Fruit fly (Drosophila melanogaster) whole organism, embryonic: Measurements from ENCODE around the gene CG42535.

Source experiments
- Awh ChIP-seq: fragments of 200-800 bp; sonication (Bioruptor generic); IDR thresholded peaks from 2 replicates; pipeline ENCODE4, ENCODE4 v1.3.6; 2022; ENCODE audit warnings: missing biosample characterization, missing genetic modification characterization
- CG11247 ChIP-seq: fragments of 200-800 bp; sonication (Bioruptor generic); IDR thresholded peaks from 2 replicates; pipeline ENCODE4 v1.3.6; 2022; ENCODE audit warnings: missing biosample characterization, missing genetic modification characterization
- CG11398 ChIP-seq: fragments of 200-800 bp; sonication (Bioruptor generic); optimal IDR thresholded peaks from 2 replicates; lab custom pipeline; 2016; ENCODE audit warnings: missing biosample characterization, missing genetic modification characterization
- CG12769 ChIP-seq: fragments of 200-800 bp; sonication (Bioruptor generic); optimal IDR thresholded peaks from 2 replicates; lab custom pipeline; 2019; ENCODE audit warnings: missing biosample characterization, mild to moderate bottlenecking, missing genetic modification characterization, moderate library complexity
- CG14014 ChIP-seq: fragments of 200-800 bp; sonication (Bioruptor generic); IDR thresholded peaks from 2 replicates; pipeline ENCODE4 v1.3.6; 2022; ENCODE audit warnings: missing biosample characterization, missing genetic modification characterization
- CG14441 ChIP-seq: fragments of 200-800 bp; sonication (Bioruptor generic); IDR thresholded peaks from 2 replicates; pipeline ENCODE4 v1.3.6; 2022; ENCODE audit warnings: missing biosample characterization, missing genetic modification characterization
- CG16779 ChIP-seq: fragments of 200-800 bp; sonication (Bioruptor generic); IDR thresholded peaks from 2 replicates; pipeline ENCODE4 v1.3.6; 2022; ENCODE audit warnings: missing biosample characterization, missing genetic modification characterization
- CG17912 ChIP-seq: fragments of 200-800 bp; sonication (Bioruptor generic); optimal IDR thresholded peaks from 2 replicates; lab custom pipeline; 2018; ENCODE audit warnings: missing biosample characterization, mild to moderate bottlenecking, missing genetic modification characterization
- CG2889 ChIP-seq: fragments of 200-800 bp; sonication (Bioruptor generic); IDR thresholded peaks from 3 replicates; pipeline ENCODE4 v1.3.6; 2022; ENCODE audit warnings: missing biosample characterization, missing genetic modification characterization
- CG32532 ChIP-seq: fragments of 200-800 bp; sonication (Bioruptor generic); IDR thresholded peaks from 2 replicates; pipeline ENCODE4 v1.3.6; 2022; ENCODE audit warnings: missing biosample characterization, missing genetic modification characterization
- CG4360 ChIP-seq: fragments of 200-800 bp; sonication (Bioruptor generic); IDR thresholded peaks from 2 replicates; pipeline ENCODE4 v1.3.6; 2022; ENCODE audit warnings: missing biosample characterization, missing genetic modification characterization
- CG43689 ChIP-seq: fragments of 200-800 bp; sonication (Bioruptor generic); IDR thresholded peaks from 2 replicates; pipeline ENCODE4 v1.3.6; 2022; ENCODE audit warnings: missing biosample characterization, missing genetic modification characterization
- CG5245 ChIP-seq: fragments of 200-800 bp; sonication (Bioruptor generic); optimal IDR thresholded peaks from 3 replicates; lab custom pipeline; 2016; ENCODE audit warnings: missing biosample characterization, missing genetic modification characterization
- CG5953 ChIP-seq: fragments of 200-800 bp; sonication (Bioruptor generic); IDR thresholded peaks from 2 replicates; pipeline ENCODE4 v1.3.6; 2022; ENCODE audit warnings: missing biosample characterization, missing genetic modification characterization
- CG6654 ChIP-seq: fragments of 200-800 bp; sonication (Bioruptor generic); optimal IDR thresholded peaks from 2 replicates; lab custom pipeline; 2017; ENCODE audit warnings: missing biosample characterization, mild to moderate bottlenecking, missing genetic modification characterization
- CG8089 ChIP-seq: fragments of 200-800 bp; sonication (Bioruptor generic); optimal IDR thresholded peaks from 3 replicates; lab custom pipeline; 2016; ENCODE audit warnings: missing biosample characterization, missing genetic modification characterization
- CG8281 ChIP-seq: fragments of 200-800 bp; sonication (Bioruptor generic); optimal IDR thresholded peaks from 2 replicates; lab custom pipeline; 2018; ENCODE audit warnings: missing biosample characterization, mild to moderate bottlenecking, missing genetic modification characterization, moderate library complexity
- CG9215 ChIP-seq: fragments of 200-800 bp; sonication (Bioruptor generic); IDR thresholded peaks from 2 replicates; pipeline ENCODE4 v1.3.6; 2022; ENCODE audit warnings: missing biosample characterization, missing genetic modification characterization
- Camta ChIP-seq: fragments of 200-800 bp; sonication (Bioruptor generic); optimal IDR thresholded peaks from 2 replicates; lab custom pipeline; 2016; ENCODE audit warnings: missing biosample characterization, missing genetic modification characterization
- Med ChIP-seq: fragments of 200-800 bp; sonication (Bioruptor generic); peaks from one replicate; lab custom pipeline; 2016; ENCODE audit warnings: missing biosample characterization, missing genetic modification characterization, mild to moderate bottlenecking, inconsistent platforms, moderate library complexity
- NC2α ChIP-seq: fragments of 200-800 bp; sonication (Bioruptor generic); optimal IDR thresholded peaks from 2 replicates; lab custom pipeline; 2016; ENCODE audit warnings: missing biosample characterization, missing genetic modification characterization
- Nf-YC ChIP-seq: fragments of 200-800 bp; optimal IDR thresholded peaks from 3 replicates; lab custom pipeline; 2019; ENCODE audit warnings: missing biosample characterization, mild to moderate bottlenecking, missing genetic modification characterization, moderate library complexity
- Oaz ChIP-seq: fragments of 200-800 bp; sonication (Bioruptor generic); IDR thresholded peaks from 2 replicates; pipeline ENCODE4 v1.3.6; 2022; ENCODE audit warnings: missing biosample characterization, missing genetic modification characterization
- Six4 ChIP-seq: fragments of 200-800 bp; sonication (Bioruptor generic); optimal IDR thresholded peaks from 2 replicates; lab custom pipeline; 2016; ENCODE audit warnings: missing biosample characterization, missing genetic modification characterization
- ap ChIP-seq: fragments of 200-800 bp; sonication (Bioruptor generic); IDR thresholded peaks from 2 replicates; pipeline ENCODE4 v1.3.6; 2022; ENCODE audit warnings: missing biosample characterization, missing genetic modification characterization
- az2 ChIP-seq: fragments of 200-800 bp; sonication (Bioruptor generic); optimal IDR thresholded peaks from 3 replicates; lab custom pipeline; 2016; ENCODE audit warnings: missing biosample characterization, missing genetic modification characterization
- caup ChIP-seq: fragments of 200-800 bp; sonication (Bioruptor generic); optimal IDR thresholded peaks from 3 replicates; lab custom pipeline; 2017; ENCODE audit warnings: missing biosample characterization, mild to moderate bottlenecking, missing genetic modification characterization, moderate library complexity; ENCODE audit not compliant: severe bottlenecking
- cg ChIP-seq: fragments of 200-800 bp; sonication (Bioruptor generic); optimal IDR thresholded peaks from 3 replicates; lab custom pipeline; 2019; ENCODE audit warnings: missing biosample characterization, mild to moderate bottlenecking, missing genetic modification characterization, moderate library complexity
- chinmo ChIP-seq: fragments of 200-800 bp; sonication (Bioruptor generic); IDR thresholded peaks from 4 replicates; pipeline ENCODE4 v1.3.6; 2022; ENCODE audit warnings: missing biosample characterization, missing genetic modification characterization; ENCODE audit not compliant: partially characterized antibody
- ci ChIP-seq: fragments of 200-800 bp; sonication (Bioruptor generic); IDR thresholded peaks from 3 replicates; pipeline ENCODE4 v1.3.6; 2022; ENCODE audit warnings: missing biosample characterization, missing genetic modification characterization
- grau ChIP-seq: fragments of 200-800 bp; optimal IDR thresholded peaks from 3 replicates; lab custom pipeline; 2019; ENCODE audit warnings: missing biosample characterization, mild to moderate bottlenecking, missing genetic modification characterization, moderate library complexity
- h ChIP-seq: fragments of >200 bp; optimal IDR thresholded peaks from 2 replicates; lab custom pipeline; 2017
- hth ChIP-seq: fragments of >200 bp; optimal IDR thresholded peaks from 2 replicates; lab custom pipeline; 2017; ENCODE audit warnings: inconsistent platforms
- row ChIP-seq: fragments of 200-800 bp; sonication (Bioruptor generic); IDR thresholded peaks from 3 replicates; pipeline ENCODE4 v1.3.6; 2022; ENCODE audit warnings: missing biosample characterization, missing genetic modification characterization
- sens ChIP-seq: fragments of 200-800 bp; sonication (Bioruptor generic); peaks from one replicate; lab custom pipeline; 2016; ENCODE audit warnings: missing biosample characterization, missing genetic modification characterization
- sr ChIP-seq: fragments of 200-800 bp; sonication (Bioruptor generic); IDR thresholded peaks from 3 replicates; pipeline ENCODE4 v1.3.6; 2022; ENCODE audit warnings: missing biosample characterization, missing genetic modification characterization
- toy ChIP-seq: fragments of 200-800 bp; sonication (Bioruptor generic); IDR thresholded peaks from 2 replicates; pipeline ENCODE4 v1.3.6; 2022; ENCODE audit warnings: missing biosample characterization, missing genetic modification characterization
- vvl ChIP-seq: fragments of 200-800 bp; sonication (Bioruptor generic); IDR thresholded peaks from 2 replicates; pipeline ENCODE4 v1.3.6; 2022; ENCODE audit warnings: missing biosample characterization, missing genetic modification characterization
- z ChIP-seq: fragments of 200-800 bp; sonication (Bioruptor generic); IDR thresholded peaks from 3 replicates; pipeline ENCODE4 v1.3.6; 2022; ENCODE audit warnings: missing biosample characterization, missing genetic modification characterization

CG42535 gene

dm6 chr3L:10645965-10646364 is 15.2 kb upstream of the CG42535 start:
- TF ChIP-seq row (peak; percentile 29; the same call in 1 of the 3 replicates), Oaz (0 out of 2 replicates have a peak, but pooled peaks have one; percentile 21), CG5953 (GFP tag; lab: Robert Waterston, UW) (peak; percentile 7; the same call in 1 of the 2 replicates), h (lab: Kevin White, UChicago) (no peak), CG12769 (tag; lab: Kevin White, UChicago) (peak; percentile 12), sr (GFP tag; lab: Robert Waterston, UW) (peak; percentile 62; the same call in 1 of the 3 replicates), CG11247 (GFP tag; lab: Robert Waterston, UW) (0 out of 2 replicates have a peak, but pooled peaks have one; percentile 28), CG2889 (GFP tag; lab: Robert Waterston, UW) (0 out of 3 replicates have a peak, but pooled peaks have one; percentile 39), chinmo (GFP tag; lab: Robert Waterston, UW) (peak; percentile 43; the same call in 1 of the 4 replicates), CG14441 (peak; percentile 2; the same call in 1 of the 2 replicates), grau (tag; lab: Kevin White, UChicago) (peak; percentile 43), Med (GFP tag; lab: Kevin White, UChicago) (peak; percentile 7), vvl (GFP tag; lab: Robert Waterston, UW) (peak; percentile 42; the same call in 1 of the 2 replicates), Camta (no peak), ci (GFP tag; lab: Robert Waterston, UW) (peak; percentile 46; the same call in 1 of the 3 replicates), Awh (GFP tag; lab: Robert Waterston, UW) (0 out of 2 replicates have a peak, but pooled peaks have one; percentile 20), CG16779 (0 out of 2 replicates have a peak, but pooled peaks have one; percentile 25), cg (GFP tag; lab: Kevin White, UChicago) (no peak), z (0 out of 3 replicates have a peak, but pooled peaks have one; percentile 9), CG5245 (no peak), ap (GFP tag; lab: Robert Waterston, UW) (no peak), CG8281 (tag; lab: Kevin White, UChicago) (peak; percentile 97), CG32532 (GFP tag; lab: Robert Waterston, UW) (peak; percentile 37; the same call in 1 of the 2 replicates), CG17912 (no peak)

- TF ChIP-seq CG6654 (GFP tag; lab: Kevin White, UChicago) (no peak), ci (GFP tag; lab: Robert Waterston, UW) (no peak), NC2α (no peak), ap (GFP tag; lab: Robert Waterston, UW) (no peak), CG9215 (GFP tag; lab: Robert Waterston, UW) (no peak), Six4 (GFP tag; lab: Kevin White, UChicago) (no peak), toy (GFP tag; lab: Robert Waterston, UW) (no peak), caup (no peak), az2 (no peak), CG4360 (GFP tag; lab: Robert Waterston, UW) (no peak), CG43689 (GFP tag; lab: Robert Waterston, UW) (no peak)
Measured at dm6 chr3L:10643228-10643627, 12.5 kb upstream of the CG42535 start, which contains the start of gene CG14153. TSS of gene CG14153 (plus strand) at chr3L:10643528.

dm6 chr3L:10641589-10641988 is 10.9 kb upstream of the CG42535 start, which contains the start of gene CG14154:
TSS of gene CG14154 (plus strand) at chr3L:10641889.
- TF ChIP-seq hth (lab: Kevin White, UChicago) (no peak), sens (GFP tag; lab: Kevin White, UChicago) (peak; percentile 22), CG8089 (no peak), Nf-YC (tag; lab: Kevin White, UChicago) (no peak), CG14014 (no peak), CG11398 (GFP tag; lab: Kevin White, UChicago) (no peak)
